Fruit fly (Drosophila melanogaster) whole organism, embryonic: ENCODE results near the gene dre4.

Experiments
- B-H2 ChIP-seq: fragments of 200-800 bp; sonication (Bioruptor generic); optimal IDR thresholded peaks from 2 replicates; lab custom pipeline; 2018; ENCODE audit warnings: missing biosample characterization, mild to moderate bottlenecking, missing genetic modification characterization
- CG10147 ChIP-seq: fragments of 200-800 bp; sonication (Bioruptor generic); optimal IDR thresholded peaks from 2 replicates; lab custom pipeline; 2019; ENCODE audit warnings: missing biosample characterization, mild to moderate bottlenecking, missing genetic modification characterization, moderate library complexity
- CG10959 ChIP-seq: fragments of 200-800 bp; sonication (Bioruptor generic); IDR thresholded peaks from 2 replicates; pipeline ENCODE4 v1.3.6; 2022; ENCODE audit warnings: missing biosample characterization, missing genetic modification characterization
- CG12104 ChIP-seq: fragments of 200-800 bp; sonication (Bioruptor generic); optimal IDR thresholded peaks from 3 replicates; lab custom pipeline; 2016; ENCODE audit warnings: missing biosample characterization, missing genetic modification characterization
- CG12299 ChIP-seq: fragments of 200-800 bp; sonication (Bioruptor generic); optimal IDR thresholded peaks from 2 replicates; lab custom pipeline; 2018; ENCODE audit warnings: missing biosample characterization, mild to moderate bottlenecking, missing genetic modification characterization
- CG12391 ChIP-seq: fragments of 200-800 bp; sonication (Bioruptor generic); optimal IDR thresholded peaks from 3 replicates; lab custom pipeline; 2018; ENCODE audit warnings: missing biosample characterization, mild to moderate bottlenecking, missing genetic modification characterization, moderate library complexity
- CG14050 ChIP-seq: fragments of 200-800 bp; sonication (Bioruptor generic); IDR thresholded peaks from 3 replicates; pipeline ENCODE4 v1.3.6; 2022; ENCODE audit warnings: missing biosample characterization, missing genetic modification characterization
- CG15514 ChIP-seq: fragments of 200-800 bp; sonication (Bioruptor generic); optimal IDR thresholded peaks from 3 replicates; lab custom pipeline; 2017; ENCODE audit warnings: missing biosample characterization, missing genetic modification characterization, mild to moderate bottlenecking, moderate library complexity, missing genetic modification reagents
- CG17186 ChIP-seq: fragments of 200-800 bp; sonication (Bioruptor generic); optimal IDR thresholded peaks from 3 replicates; lab custom pipeline; 2017; ENCODE audit warnings: missing biosample characterization, missing genetic modification reagents, missing genetic modification characterization
- CG2202 ChIP-seq: fragments of 200-800 bp; sonication (Bioruptor generic); optimal IDR thresholded peaks from 2 replicates; lab custom pipeline; 2018; ENCODE audit warnings: missing biosample characterization, mild to moderate bottlenecking, missing genetic modification characterization
- CG30020 ChIP-seq: fragments of 200-800 bp; optimal IDR thresholded peaks from 2 replicates; lab custom pipeline; 2019; ENCODE audit warnings: missing biosample characterization, mild to moderate bottlenecking, missing genetic modification characterization, moderate library complexity
- CG34422 ChIP-seq: fragments of 200-800 bp; sonication (Bioruptor generic); IDR thresholded peaks from 3 replicates; pipeline ENCODE4 v1.3.6; 2022; ENCODE audit warnings: missing biosample characterization, missing genetic modification characterization
- CG3847 ChIP-seq: fragments of 200-800 bp; sonication (Bioruptor generic); IDR thresholded peaks from 2 replicates; pipeline ENCODE4 v1.3.6; 2022; ENCODE audit warnings: missing biosample characterization, missing genetic modification characterization
- CG4730 ChIP-seq: fragments of 200-800 bp; sonication (Bioruptor generic); IDR thresholded peaks from 2 replicates; pipeline ENCODE4 v1.3.6; 2022; ENCODE audit warnings: missing biosample characterization, missing genetic modification characterization
- CG6765 ChIP-seq: fragments of 200-800 bp; sonication (Bioruptor generic); optimal IDR thresholded peaks from 3 replicates; lab custom pipeline; 2017; ENCODE audit warnings: missing biosample characterization, mild to moderate bottlenecking, missing genetic modification characterization
- CG7357 ChIP-seq: fragments of 200-800 bp; sonication (Bioruptor generic); IDR thresholded peaks from 3 replicates; pipeline ENCODE4 v1.3.6; 2022; ENCODE audit warnings: missing biosample characterization, missing genetic modification characterization
- CG9727 ChIP-seq: fragments of 200-800 bp; sonication (Bioruptor generic); optimal IDR thresholded peaks from 3 replicates; lab custom pipeline; 2017; ENCODE audit warnings: missing biosample characterization, mild to moderate bottlenecking, missing genetic modification characterization
- CrebB ChIP-seq: fragments of 200-800 bp; sonication (Bioruptor generic); optimal IDR thresholded peaks from 3 replicates; lab custom pipeline; 2018; ENCODE audit warnings: missing biosample characterization, mild to moderate bottlenecking, missing genetic modification characterization
- Dek ChIP-seq: fragments of 200-800 bp; sonication (Bioruptor generic); optimal IDR thresholded peaks from 3 replicates; lab custom pipeline; 2019; ENCODE audit warnings: missing biosample characterization, mild to moderate bottlenecking, missing genetic modification characterization, moderate library complexity
- H2.0 ChIP-seq: fragments of 200-800 bp; sonication (Bioruptor generic); IDR thresholded peaks from 2 replicates; pipeline ENCODE4 v1.3.6; 2022; ENCODE audit warnings: missing biosample characterization, missing genetic modification characterization
- HLHmδ ChIP-seq: fragments of 200-800 bp; sonication (Bioruptor generic); optimal IDR thresholded peaks from 2 replicates; lab custom pipeline; 2018; ENCODE audit warnings: missing biosample characterization, mild to moderate bottlenecking, missing genetic modification characterization, moderate library complexity
- Lim3 ChIP-seq: fragments of 200-800 bp; sonication (Bioruptor generic); IDR thresholded peaks from 2 replicates; pipeline ENCODE4 v1.3.6; 2022; ENCODE audit warnings: missing biosample characterization, missing genetic modification characterization
- Lpt ChIP-seq: fragments of >200 bp; optimal IDR thresholded peaks from 2 replicates; lab custom pipeline; 2018; ENCODE audit warnings: missing biosample characterization, missing genetic modification characterization
- MBD-R2 ChIP-seq: fragments of 200-800 bp; sonication (Bioruptor generic); IDR thresholded peaks from 2 replicates; pipeline ENCODE4 v1.3.6; 2022; ENCODE audit warnings: missing biosample characterization, missing genetic modification characterization
- Scr ChIP-seq: fragments of 200-800 bp; sonication (Bioruptor generic); IDR thresholded peaks from 2 replicates; pipeline ENCODE4 v1.3.6; 2022; ENCODE audit warnings: missing biosample characterization, missing genetic modification characterization; ENCODE audit not compliant: partially characterized antibody
- Side ChIP-seq: fragments of 200-800 bp; sonication (Bioruptor generic); optimal IDR thresholded peaks from 2 replicates; lab custom pipeline; 2016; ENCODE audit warnings: missing biosample characterization, missing genetic modification characterization
- Six4 ChIP-seq: fragments of 200-800 bp; sonication (Bioruptor generic); optimal IDR thresholded peaks from 2 replicates; lab custom pipeline; 2016; ENCODE audit warnings: missing biosample characterization, missing genetic modification characterization
- Taf1 ChIP-seq: fragments of 200-800 bp; sonication (Bioruptor generic); IDR thresholded peaks from 2 replicates; pipeline ENCODE4 v1.3.6; 2022; ENCODE audit warnings: missing biosample characterization, missing genetic modification characterization
- YL-1 ChIP-seq: fragments of 200-800 bp; sonication (Bioruptor generic); optimal IDR thresholded peaks from 3 replicates; lab custom pipeline; 2017; ENCODE audit warnings: missing biosample characterization, mild to moderate bottlenecking, missing genetic modification characterization
- caup ChIP-seq: fragments of 200-800 bp; sonication (Bioruptor generic); optimal IDR thresholded peaks from 3 replicates; lab custom pipeline; 2017; ENCODE audit warnings: missing biosample characterization, mild to moderate bottlenecking, missing genetic modification characterization, moderate library complexity; ENCODE audit not compliant: severe bottlenecking
- chm ChIP-seq: fragments of 200-800 bp; sonication (Bioruptor generic); IDR thresholded peaks from 2 replicates; pipeline ENCODE4 v1.3.6; 2022; ENCODE audit warnings: missing biosample characterization, missing genetic modification characterization
- crol ChIP-seq: fragments of 200-800 bp; sonication (Bioruptor generic); IDR thresholded peaks from 2 replicates; pipeline ENCODE4 v1.3.6; 2022; ENCODE audit warnings: missing biosample characterization, missing genetic modification characterization
- ems ChIP-seq: fragments of 200-800 bp; sonication (Bioruptor generic); optimal IDR thresholded peaks from 3 replicates; lab custom pipeline; 2016; ENCODE audit warnings: missing biosample characterization, missing genetic modification characterization
- eyg ChIP-seq: fragments of 200-800 bp; sonication (Bioruptor generic); optimal IDR thresholded peaks from 3 replicates; lab custom pipeline; 2016; ENCODE audit warnings: missing biosample characterization, missing genetic modification characterization
- gfzf ChIP-seq: fragments of 200-800 bp; sonication (Bioruptor generic); optimal IDR thresholded peaks from 2 replicates; lab custom pipeline; 2016; ENCODE audit warnings: missing biosample characterization, mild to moderate bottlenecking, missing genetic modification characterization, moderate library complexity
- grau ChIP-seq: fragments of 200-800 bp; optimal IDR thresholded peaks from 3 replicates; lab custom pipeline; 2019; ENCODE audit warnings: missing biosample characterization, mild to moderate bottlenecking, missing genetic modification characterization, moderate library complexity
- knrl ChIP-seq: fragments of 200-800 bp; sonication (Bioruptor generic); IDR thresholded peaks from 3 replicates; pipeline ENCODE4 v1.3.6; 2022; ENCODE audit warnings: missing biosample characterization, missing genetic modification characterization; ENCODE audit not compliant: partially characterized antibody
- maf-S ChIP-seq: fragments of 200-800 bp; sonication (Bioruptor generic); optimal IDR thresholded peaks from 2 replicates; lab custom pipeline; 2016; ENCODE audit warnings: missing biosample characterization, missing genetic modification characterization
- nau ChIP-seq: fragments of 200-800 bp; sonication (Bioruptor generic); optimal IDR thresholded peaks from 3 replicates; lab custom pipeline; 2017; ENCODE audit warnings: missing biosample characterization, mild to moderate bottlenecking, missing genetic modification characterization, missing genetic modification reagents
- nerfin-2 ChIP-seq: fragments of 200-800 bp; sonication (Bioruptor generic); IDR thresholded peaks from 2 replicates; pipeline ENCODE4 v1.3.6; 2022; ENCODE audit warnings: missing biosample characterization, missing genetic modification characterization; ENCODE audit not compliant: partially characterized antibody
- odd ChIP-seq: fragments of 200-800 bp; sonication (Bioruptor generic); optimal IDR thresholded peaks from 2 replicates; lab custom pipeline; 2017; ENCODE audit warnings: missing biosample characterization, mild to moderate bottlenecking, missing genetic modification characterization
- onecut ChIP-seq: fragments of 200-800 bp; sonication (Bioruptor generic); IDR thresholded peaks from 2 replicates; pipeline ENCODE4 v1.3.6; 2022; ENCODE audit warnings: missing biosample characterization, missing genetic modification characterization
- salm ChIP-seq: fragments of 200-800 bp; sonication (Bioruptor generic); optimal IDR thresholded peaks from 2 replicates; lab custom pipeline; 2018; ENCODE audit warnings: missing biosample characterization, mild to moderate bottlenecking, missing genetic modification characterization
- sc ChIP-seq, 3 experiments: fragments of >200 bp in 2 of 3; fragments of 200-800 bp in 1 of 3; sonication (Bioruptor generic) in 1 of 3; optimal IDR thresholded peaks; 2 replicates in 2 of 3; 3 replicates in 1 of 3; lab custom pipeline; 2017; ENCODE audit warnings: mild to moderate bottlenecking in 1 of 3, missing biosample characterization in 1 of 3, missing genetic modification characterization in 1 of 3, missing genetic modification reagents in 1 of 3
- shn ChIP-seq: fragments of 200-800 bp; sonication (Bioruptor generic); optimal IDR thresholded peaks from 3 replicates; lab custom pipeline; 2016; ENCODE audit warnings: missing biosample characterization, missing genetic modification characterization
- slbo ChIP-seq: fragments of 200-800 bp; sonication (Bioruptor generic); IDR thresholded peaks from 2 replicates; pipeline ENCODE4 v1.3.6; 2022; ENCODE audit warnings: missing biosample characterization, missing genetic modification characterization
- slou ChIP-seq: fragments of 200-800 bp; sonication (Bioruptor generic); optimal IDR thresholded peaks from 3 replicates; lab custom pipeline; 2016; ENCODE audit warnings: missing biosample characterization, missing genetic modification characterization
- ssp ChIP-seq: fragments of 200-800 bp; sonication (Bioruptor generic); IDR thresholded peaks from 2 replicates; pipeline ENCODE4 v1.3.6; 2022; ENCODE audit warnings: missing biosample characterization, missing genetic modification characterization
- tio ChIP-seq: fragments of 200-800 bp; sonication (Bioruptor generic); optimal IDR thresholded peaks from 2 replicates; lab custom pipeline; 2017; ENCODE audit warnings: missing biosample characterization, missing genetic modification characterization, inconsistent platforms
- twi ChIP-seq: fragments of 200-800 bp; optimal IDR thresholded peaks from 2 replicates; lab custom pipeline; 2019; ENCODE audit warnings: missing biosample characterization, mild to moderate bottlenecking, missing genetic modification characterization, moderate library complexity
- zfh2 ChIP-seq: fragments of 200-800 bp; sonication (Bioruptor generic); optimal IDR thresholded peaks from 2 replicates; lab custom pipeline; 2016; ENCODE audit warnings: missing biosample characterization, missing genetic modification characterization

Gene dre4

DNA sequence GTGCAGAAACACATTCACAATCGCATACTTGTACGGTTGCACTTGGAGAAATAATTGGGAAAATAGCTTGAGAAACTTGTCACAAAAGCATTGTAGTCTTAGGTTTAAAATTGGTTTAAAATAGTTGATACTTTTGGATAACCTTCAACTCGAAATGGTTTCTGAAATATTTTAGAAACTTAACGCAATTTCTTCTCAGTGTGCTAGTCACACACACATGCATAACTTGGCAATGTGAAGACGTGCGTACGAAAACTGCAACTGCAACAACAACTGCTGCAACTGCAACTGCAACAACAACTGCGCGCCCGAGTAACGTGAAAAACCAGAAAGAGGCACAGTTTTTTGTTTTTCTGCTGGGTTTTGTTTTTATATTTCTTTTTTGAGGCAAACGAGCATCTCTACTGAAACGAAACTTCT, 10.0 kb upstream of the dre4 start (continued):
- peak; percentile 82 for TF ChIP-seq chm
- peak; percentile 95 for TF ChIP-seq CG10959
- no peak for TF ChIP-seq crol (GFP tag; lab: Robert Waterston, UW)
- TF ChIP-seq CG30020 (tag; lab: Kevin White, UChicago): peak; percentile 34
- TF ChIP-seq CG3847: peak; percentile 61
- TF ChIP-seq H2.0 (GFP tag; lab: Robert Waterston, UW): peak; percentile 79
- peak; percentile 40 for TF ChIP-seq caup
- no peak for TF ChIP-seq CG15514
- TF ChIP-seq CG4730: peak; percentile 76
- no peak for TF ChIP-seq Lpt (GFP tag; lab: Kevin White, UChicago)
- peak; percentile 47 for TF ChIP-seq CrebB (tag; lab: Kevin White, UChicago)
- peak; percentile 77 for TF ChIP-seq tio (GFP tag; lab: Kevin White, UChicago)
- peak; percentile 91 for TF ChIP-seq CG9727 (GFP tag; lab: Kevin White, UChicago)
- TF ChIP-seq CG12104: peak; percentile 55
- no peak for TF ChIP-seq MBD-R2 (GFP tag; lab: Robert Waterston, UW)
- TF ChIP-seq Lim3 (GFP tag; lab: Robert Waterston, UW): 0 out of 2 replicates have a peak, but pooled peaks have one; percentile 46
- no peak for TF ChIP-seq CG6765 (GFP tag; lab: Kevin White, UChicago)
- TF ChIP-seq Side (GFP tag; lab: Kevin White, UChicago): peak; percentile 73
- peak; percentile 71 for TF ChIP-seq CG2202 (tag; lab: Kevin White, UChicago)
- TF ChIP-seq maf-S: peak; percentile 41
- TF ChIP-seq onecut: peak; percentile 78
- peak; percentile 63 for TF ChIP-seq ssp
- no peak for TF ChIP-seq gfzf (GFP tag; lab: Kevin White, UChicago)
- TF ChIP-seq HLHmδ (GFP tag; lab: Kevin White, UChicago): no peak
- peak; percentile 55 for TF ChIP-seq odd (GFP tag; lab: Kevin White, UChicago)
- TF ChIP-seq Dek (tag; lab: Kevin White, UChicago): peak; percentile 27
- TF ChIP-seq nerfin-2 (GFP tag; lab: Robert Waterston, UW): no peak
- TF ChIP-seq zfh2 (GFP tag; lab: Kevin White, UChicago): no peak
- TF ChIP-seq CG12391: peak; percentile 84
- TF ChIP-seq sc (optimal IDR thresholded peaks at IDR 0.05; lab: Kevin White, UChicago): no peak
- peak; percentile 78 for TF ChIP-seq sc (GFP tag; optimal IDR thresholded peaks at IDR 0.05; lab: Kevin White, UChicago)
- TF ChIP-seq Scr (GFP tag; lab: Robert Waterston, UW): no peak
- TF ChIP-seq slbo (GFP tag; lab: Robert Waterston, UW): peak; percentile 64; the same call in 1 of the 2 replicates
- TF ChIP-seq knrl (GFP tag; lab: Robert Waterston, UW): no peak
- TF ChIP-seq shn (GFP tag; lab: Kevin White, UChicago): peak; percentile 64
- peak; percentile 27 for TF ChIP-seq CG12299 (tag; lab: Kevin White, UChicago)
- TF ChIP-seq CG17186 (GFP tag; lab: Kevin White, UChicago): peak; percentile 49
- peak; percentile 69 for TF ChIP-seq salm
- peak; percentile 47 for TF ChIP-seq eyg
- TF ChIP-seq CG7357 (GFP tag; lab: Robert Waterston, UW): peak; percentile 51; the same call in 1 of the 3 replicates
- TF ChIP-seq grau (tag; lab: Kevin White, UChicago): peak; percentile 74
- TF ChIP-seq Taf1 (GFP tag; lab: Robert Waterston, UW): no peak
- no peak for TF ChIP-seq slou (GFP tag; lab: Kevin White, UChicago)
- peak; percentile 83 for TF ChIP-seq CG34422 (GFP tag; lab: Robert Waterston, UW)
- TF ChIP-seq CG10147 (GFP tag; lab: Kevin White, UChicago): no peak
- TF ChIP-seq nau (GFP tag; lab: Kevin White, UChicago): peak; percentile 28
- TF ChIP-seq B-H2: no peak
- peak; percentile 72 for TF ChIP-seq Six4 (GFP tag; lab: Kevin White, UChicago)
- TF ChIP-seq CG14050: peak; percentile 74
- peak; percentile 73 for TF ChIP-seq ems (GFP tag; lab: Kevin White, UChicago)
- no peak for TF ChIP-seq YL-1 (GFP tag; lab: Kevin White, UChicago)
- TF ChIP-seq twi: peak; percentile 58
